Fruit fly (Drosophila melanogaster): Measurements from ENCODE around the gene Dip-B.

DNA sequence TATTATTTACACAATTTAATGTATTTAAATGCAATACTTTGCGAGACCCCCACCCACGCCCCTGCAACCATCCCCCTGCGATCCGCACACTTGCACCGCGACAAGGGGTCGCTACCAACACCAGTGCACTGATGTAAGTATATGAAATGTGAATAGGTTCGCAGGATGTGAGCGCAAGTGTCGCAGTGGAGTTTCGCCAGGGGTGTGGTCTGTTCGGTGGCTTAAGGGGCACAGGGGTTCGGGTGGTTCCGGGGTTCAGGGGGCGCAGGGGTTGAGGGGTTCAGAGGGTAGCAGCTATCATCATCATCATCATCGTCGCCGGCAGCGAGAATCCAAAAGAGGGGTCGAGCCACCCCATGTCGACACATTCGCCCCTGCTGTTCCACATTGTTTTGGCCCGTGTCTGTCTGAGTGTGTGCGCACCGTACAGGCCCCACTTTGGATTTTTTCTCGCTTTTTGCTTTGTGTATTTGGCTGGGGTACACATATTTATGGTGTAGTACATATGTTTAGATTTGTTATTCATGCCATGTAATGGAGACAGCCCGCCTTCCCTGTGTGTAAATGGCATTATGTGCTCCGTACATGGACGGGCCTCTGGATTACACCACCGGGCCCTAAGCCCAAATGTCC is 23.0 kb downstream of the Dip-B start:
- TF ChIP-seq Sin3A (optimal IDR thresholded peaks at IDR 0.05) (no peak), psq (optimal IDR thresholded peaks at IDR 0.05) (no peak)

Measured in Kc167 (cell line).